Worm (Caenorhabditis elegans) whole organism, mixed stage, embryonic: ENCODE data around the gene K01F9.2.

Experiments used
- ces-1 ChIP-seq: fragments of 150-350 bp; optimal IDR thresholded peaks from 2 replicates; lab custom pipeline; 2014; ENCODE audit warnings: missing biosample characterization, missing genetic modification reagents, missing genetic modification characterization
- drap-1 ChIP-seq: fragments of 200-800 bp; sonication (Bioruptor generic); optimal IDR thresholded peaks from 3 replicates; lab custom pipeline; 2018; ENCODE audit warnings: mild to moderate bottlenecking, missing genetic modification characterization, missing compliant biosample characterization
- elt-3 ChIP-seq: fragments of 150-350 bp; optimal IDR thresholded peaks from 2 replicates; lab custom pipeline; 2014; ENCODE audit warnings: missing biosample characterization, missing genetic modification characterization
- hlh-1 ChIP-seq: fragments of 150-350 bp; optimal IDR thresholded peaks from 2 replicates; lab custom pipeline; 2014; ENCODE audit warnings: missing biosample characterization, missing genetic modification reagents, missing genetic modification characterization
- lsy-2 ChIP-seq: fragments of 150-350 bp; optimal IDR thresholded peaks from 2 replicates; lab custom pipeline; 2014; ENCODE audit warnings: missing biosample characterization, missing genetic modification characterization
- nhr-12 ChIP-seq: fragments of 150-350 bp; optimal IDR thresholded peaks from 2 replicates; lab custom pipeline; 2014; ENCODE audit warnings: missing biosample characterization, missing genetic modification characterization
- nhr-237 ChIP-seq: fragments of 150-350 bp; optimal IDR thresholded peaks from 2 replicates; lab custom pipeline; 2014; ENCODE audit warnings: missing biosample characterization, missing genetic modification characterization
- nhr-28 ChIP-seq: fragments of 150-350 bp; optimal IDR thresholded peaks from 2 replicates; lab custom pipeline; 2014; ENCODE audit warnings: missing biosample characterization, missing genetic modification characterization
- pha-4 ChIP-seq: fragments of 150-350 bp; optimal IDR thresholded peaks from 2 replicates; lab custom pipeline; 2018; ENCODE audit warnings: missing biosample characterization, missing genetic modification reagents, missing genetic modification characterization
- sem-2 ChIP-seq: fragments of 200-800 bp; sonication (Bioruptor generic); optimal IDR thresholded peaks from 2 replicates; lab custom pipeline; 2018; ENCODE audit warnings: mild to moderate bottlenecking, missing genetic modification characterization, missing compliant biosample characterization
- snpc-4 ChIP-seq: fragments of 150-350 bp; optimal IDR thresholded peaks from 2 replicates; lab custom pipeline; 2014; ENCODE audit warnings: missing biosample characterization, missing genetic modification characterization
- unc-120 ChIP-seq: sonication (generic microtip); optimal IDR thresholded peaks from 2 replicates; lab custom pipeline; 2017; ENCODE audit warnings: missing genetic modification characterization, missing compliant biosample characterization; ENCODE audit not compliant: poor library complexity, severe bottlenecking
- unc-39 ChIP-seq: fragments of 150-350 bp; optimal IDR thresholded peaks from 2 replicates; lab custom pipeline; 2014; ENCODE audit warnings: missing biosample characterization, missing genetic modification characterization
- unc-62 ChIP-seq: fragments of 150-350 bp; optimal IDR thresholded peaks from 2 replicates; lab custom pipeline; 2014; ENCODE audit warnings: missing biosample characterization, missing genetic modification reagents, missing genetic modification characterization

DNA sequence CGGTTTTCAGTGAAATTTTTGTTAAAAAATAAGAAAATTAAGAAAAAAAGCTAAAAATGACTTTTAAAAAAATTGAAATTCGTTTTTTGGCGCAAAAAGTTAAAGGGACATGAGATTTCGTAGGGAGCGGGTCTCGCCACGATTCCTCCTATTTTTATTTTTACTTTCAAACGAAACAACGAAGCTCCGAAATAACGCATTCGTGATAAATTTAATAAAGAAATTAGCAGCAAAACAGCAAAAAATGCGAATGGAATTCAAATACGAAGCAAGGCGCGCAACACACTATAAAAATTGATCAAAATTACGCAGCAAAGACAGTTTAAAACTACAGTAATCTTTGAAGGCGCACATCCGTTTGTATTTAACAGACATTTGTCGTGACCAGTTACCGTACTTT is 22.8 kb upstream of the K01F9.2 start:
- TF ChIP-seq drap-1 (GFP tag; lab: Kevin White, UChicago): no peak
- no peak for TF ChIP-seq nhr-28 (tag; lab: Kevin White, UChicago)
- TF ChIP-seq hlh-1 (tag; lab: Kevin White, UChicago): no peak
- no peak for TF ChIP-seq sem-2 (GFP tag; lab: Kevin White, UChicago)
- no peak for TF ChIP-seq snpc-4 (tag; lab: Kevin White, UChicago)
- TF ChIP-seq unc-62: no peak
- no peak for TF ChIP-seq unc-39 (tag; lab: Kevin White, UChicago)
- no peak for TF ChIP-seq unc-120
- TF ChIP-seq elt-3 (tag; lab: Kevin White, UChicago): no peak
- no peak for TF ChIP-seq nhr-12 (tag; lab: Kevin White, UChicago)
- TF ChIP-seq ces-1 (GFP tag; lab: Kevin White, UChicago): peak; percentile 53
- TF ChIP-seq pha-4: no peak
- no peak for TF ChIP-seq nhr-237 (tag; lab: Kevin White, UChicago)
- TF ChIP-seq lsy-2 (tag; lab: Kevin White, UChicago): peak; percentile 17
